Worm (Caenorhabditis elegans) whole organism, late embryonic: ENCODE measurements around the gene nlp-49.

Source experiments
- T23F11.4 ChIP-seq: fragments of 200-800 bp; sonication (Bioruptor generic); optimal IDR thresholded peaks from 2 replicates; lab custom pipeline; 2018; ENCODE audit warnings: mild to moderate bottlenecking, missing genetic modification characterization, missing compliant biosample characterization
- Y22D7AL.16 ChIP-seq: sonication (generic microtip); optimal IDR thresholded peaks from 2 replicates; lab custom pipeline; 2016; ENCODE audit warnings: missing genetic modification characterization, missing compliant biosample characterization
- ama-1 ChIP-seq: fragments of 150-350 bp; optimal IDR thresholded peaks from 2 replicates; lab custom pipeline; 2014
- ceh-14 ChIP-seq: sonication (generic microtip); optimal IDR thresholded peaks from 2 replicates; lab custom pipeline; 2016; ENCODE audit warnings: missing genotype, missing genetic modification characterization, missing compliant biosample characterization
- ceh-18 ChIP-seq: sonication (generic microtip); optimal IDR thresholded peaks from 2 replicates; lab custom pipeline; 2016; ENCODE audit warnings: missing genetic modification characterization, missing compliant biosample characterization
- ceh-19 ChIP-seq: fragments of 200-800 bp; sonication (Bioruptor generic); optimal IDR thresholded peaks from 2 replicates; lab custom pipeline; 2018; ENCODE audit warnings: mild to moderate bottlenecking, missing genetic modification characterization, missing compliant biosample characterization
- ceh-2 ChIP-seq: sonication (generic microtip); optimal IDR thresholded peaks from 2 replicates; lab custom pipeline; 2016; ENCODE audit warnings: missing genotype, missing genetic modification characterization, missing compliant biosample characterization
- ceh-24 ChIP-seq: sonication (generic microtip); optimal IDR thresholded peaks from 2 replicates; lab custom pipeline; 2016; ENCODE audit warnings: mild to moderate bottlenecking, missing genetic modification characterization, missing compliant biosample characterization
- ceh-31 ChIP-seq: sonication (generic microtip); optimal IDR thresholded peaks from 2 replicates; lab custom pipeline; 2016; ENCODE audit warnings: missing genetic modification characterization, missing compliant biosample characterization
- ceh-45 ChIP-seq: fragments of 200-800 bp; sonication (Bioruptor generic); IDR thresholded peaks from 2 replicates; pipeline ENCODE4 v1.3.6; 2022; ENCODE audit warnings: missing genetic modification reagents, missing genetic modification characterization, missing compliant biosample characterization
- ceh-9 ChIP-seq: sonication (generic microtip); optimal IDR thresholded peaks from 2 replicates; lab custom pipeline; 2016; ENCODE audit warnings: mild to moderate bottlenecking, missing genetic modification characterization, inconsistent platforms, missing compliant biosample characterization
- dmd-4 ChIP-seq: sonication (generic microtip); optimal IDR thresholded peaks from 2 replicates; lab custom pipeline; 2016; ENCODE audit warnings: borderline replicate concordance, missing genetic modification characterization, missing compliant biosample characterization
- dve-1 ChIP-seq: sonication (generic microtip); optimal IDR thresholded peaks from 2 replicates; lab custom pipeline; 2017; ENCODE audit warnings: antibody characterized with exemption, mild to moderate bottlenecking, missing genetic modification characterization, missing compliant biosample characterization
- elt-4 ChIP-seq: sonication (generic microtip); optimal IDR thresholded peaks from 2 replicates; lab custom pipeline; 2016; ENCODE audit warnings: missing genetic modification characterization, missing compliant biosample characterization
- ets-4 ChIP-seq: sonication (generic microtip); optimal IDR thresholded peaks from 2 replicates; lab custom pipeline; 2016; ENCODE audit warnings: missing genetic modification characterization, missing compliant biosample characterization
- eyg-1 ChIP-seq: sonication (generic microtip); optimal IDR thresholded peaks from 2 replicates; lab custom pipeline; 2016; ENCODE audit warnings: missing genotype, missing genetic modification characterization, missing compliant biosample characterization
- fkh-10 ChIP-seq: fragments of 150-350 bp; optimal IDR thresholded peaks from 2 replicates; lab custom pipeline; 2014; ENCODE audit warnings: missing biosample characterization, missing genetic modification reagents, missing genetic modification characterization
- hlh-13 ChIP-seq: fragments of 200-800 bp; sonication (Bioruptor generic); optimal IDR thresholded peaks from 2 replicates; lab custom pipeline; 2018; ENCODE audit warnings: mild to moderate bottlenecking, missing genetic modification characterization, missing compliant biosample characterization
- hlh-15 ChIP-seq: sonication (generic microtip); optimal IDR thresholded peaks from 2 replicates; lab custom pipeline; 2016; ENCODE audit warnings: missing genetic modification characterization, missing compliant biosample characterization
- hlh-6 ChIP-seq: sonication (generic microtip); optimal IDR thresholded peaks from 2 replicates; lab custom pipeline; 2016; ENCODE audit warnings: missing genotype, missing genetic modification characterization, missing compliant biosample characterization
- hlh-8 ChIP-seq: sonication (generic microtip); optimal IDR thresholded peaks from 2 replicates; lab custom pipeline; 2016; ENCODE audit warnings: missing genotype, missing genetic modification characterization, missing compliant biosample characterization
- madf-2 ChIP-seq: sonication (generic microtip); optimal IDR thresholded peaks from 2 replicates; lab custom pipeline; 2017; ENCODE audit warnings: missing genetic modification characterization, missing compliant biosample characterization
- mec-3 ChIP-seq: sonication (generic microtip); optimal IDR thresholded peaks from 2 replicates; lab custom pipeline; 2016; ENCODE audit warnings: borderline replicate concordance, missing genetic modification characterization, missing compliant biosample characterization
- nfya-1 ChIP-seq: sonication (generic microtip); optimal IDR thresholded peaks from 2 replicates; lab custom pipeline; 2017; ENCODE audit warnings: missing genetic modification characterization, mild to moderate bottlenecking, missing compliant biosample characterization, antibody characterized with exemption, moderate library complexity
- nhr-11 ChIP-seq: fragments of 150-350 bp; optimal IDR thresholded peaks from 2 replicates; lab custom pipeline; 2014; ENCODE audit warnings: missing biosample characterization, missing genetic modification characterization
- npax-4 ChIP-seq: sonication (generic microtip); optimal IDR thresholded peaks from 2 replicates; lab custom pipeline; 2016; ENCODE audit warnings: missing genetic modification characterization, missing compliant biosample characterization
- odd-2 ChIP-seq: sonication (generic microtip); optimal IDR thresholded peaks from 2 replicates; lab custom pipeline; 2017; ENCODE audit warnings: antibody characterized with exemption, mild to moderate bottlenecking, missing genetic modification characterization, missing compliant biosample characterization
- pat-9 ChIP-seq: fragments of 200-800 bp; sonication (Bioruptor generic); optimal IDR thresholded peaks from 2 replicates; lab custom pipeline; 2018; ENCODE audit warnings: mild to moderate bottlenecking, missing genetic modification characterization, moderate library complexity, missing compliant biosample characterization
- pha-2 ChIP-seq: sonication (generic microtip); optimal IDR thresholded peaks from 2 replicates; lab custom pipeline; 2017; ENCODE audit warnings: mild to moderate bottlenecking, missing genetic modification characterization, missing compliant biosample characterization
- pros-1 ChIP-seq: fragments of 150-350 bp; optimal IDR thresholded peaks from 2 replicates; lab custom pipeline; 2014; ENCODE audit warnings: missing biosample characterization, missing genetic modification reagents, missing genetic modification characterization
- sdc-2 ChIP-seq: sonication (generic microtip); optimal IDR thresholded peaks from 2 replicates; lab custom pipeline; 2016; ENCODE audit warnings: missing genotype, missing genetic modification characterization, missing compliant biosample characterization
- sox-2 ChIP-seq: fragments of 200-800 bp; sonication (Bioruptor generic); IDR thresholded peaks from 2 replicates; pipeline ENCODE4 v1.3.6; 2022; ENCODE audit warnings: missing genetic modification reagents, missing genetic modification characterization, missing compliant biosample characterization
- sox-4 ChIP-seq: sonication (generic microtip); optimal IDR thresholded peaks from 2 replicates; lab custom pipeline; 2017; ENCODE audit warnings: mild to moderate bottlenecking, missing genetic modification characterization, inconsistent platforms, missing compliant biosample characterization
- tbx-7 ChIP-seq: sonication (generic microtip); optimal IDR thresholded peaks from 2 replicates; lab custom pipeline; 2016; ENCODE audit warnings: missing genotype, missing genetic modification characterization, missing compliant biosample characterization
- ttx-3 ChIP-seq: sonication (generic microtip); optimal IDR thresholded peaks from 2 replicates; lab custom pipeline; 2016; ENCODE audit warnings: missing genetic modification reagents, missing genetic modification characterization, missing compliant biosample characterization
- unc-42 ChIP-seq: sonication (generic microtip); optimal IDR thresholded peaks from 2 replicates; lab custom pipeline; 2016; ENCODE audit warnings: missing genotype, missing genetic modification characterization, missing compliant biosample characterization
- unc-55 ChIP-seq: sonication (generic microtip); optimal IDR thresholded peaks from 2 replicates; lab custom pipeline; 2017; ENCODE audit warnings: missing biosample characterization, missing genetic modification reagents, missing genetic modification characterization
- zip-5 ChIP-seq: sonication (generic microtip); optimal IDR thresholded peaks from 2 replicates; lab custom pipeline; 2016; ENCODE audit warnings: missing genetic modification characterization, missing compliant biosample characterization
- ztf-16 ChIP-seq: sonication (generic microtip); optimal IDR thresholded peaks from 2 replicates; lab custom pipeline; 2017; ENCODE audit warnings: missing genetic modification characterization, missing compliant biosample characterization

nlp-49 gene

DNA sequence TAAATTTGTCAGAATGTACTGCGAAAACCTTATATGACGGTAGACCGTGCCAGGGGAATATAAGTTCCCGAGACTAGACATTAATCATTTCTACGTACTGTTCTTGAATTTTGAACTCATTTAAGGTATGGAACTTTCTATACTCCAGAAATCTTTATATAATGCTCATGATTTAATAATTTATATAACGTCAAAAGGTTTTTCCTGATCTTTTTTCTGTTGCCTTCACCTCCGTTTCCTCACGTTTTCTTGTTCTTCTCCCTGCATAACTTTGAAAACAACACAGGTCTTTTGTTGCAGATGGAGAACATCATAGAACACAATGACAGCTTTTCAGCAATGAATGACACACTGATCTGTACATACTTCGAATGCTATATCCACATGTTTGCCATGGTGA lies 26.4 kb downstream of the nlp-49 start, which contains the start of gene egl-6:
egl-6 (plus strand) TSS at position 301 of the 400 bp plus-strand sequence.
- TF ChIP-seq ceh-31 (no peak), ceh-19 (GFP tag; lab: Kevin White, UChicago) (no peak), elt-4 (tag; lab: Kevin White, UChicago) (no peak), hlh-8 (tag; lab: Kevin White, UChicago) (no peak), nhr-11 (tag; lab: Kevin White, UChicago) (no peak), fkh-10 (no peak), ceh-14 (tag; lab: Kevin White, UChicago) (no peak), sox-4 (tag; lab: Kevin White, UChicago) (no peak), pha-2 (tag; lab: Kevin White, UChicago) (no peak), dmd-4 (no peak), madf-2 (tag; lab: Kevin White, UChicago) (no peak), pros-1 (tag; lab: Kevin White, UChicago) (no peak), ceh-2 (tag; lab: Kevin White, UChicago) (no peak), ztf-16 (tag; lab: Kevin White, UChicago) (no peak), npax-4 (tag; lab: Kevin White, UChicago) (no peak), ceh-18 (no peak)
- TF ChIP-seq, all 69 proteins: peak for 0

DNA sequence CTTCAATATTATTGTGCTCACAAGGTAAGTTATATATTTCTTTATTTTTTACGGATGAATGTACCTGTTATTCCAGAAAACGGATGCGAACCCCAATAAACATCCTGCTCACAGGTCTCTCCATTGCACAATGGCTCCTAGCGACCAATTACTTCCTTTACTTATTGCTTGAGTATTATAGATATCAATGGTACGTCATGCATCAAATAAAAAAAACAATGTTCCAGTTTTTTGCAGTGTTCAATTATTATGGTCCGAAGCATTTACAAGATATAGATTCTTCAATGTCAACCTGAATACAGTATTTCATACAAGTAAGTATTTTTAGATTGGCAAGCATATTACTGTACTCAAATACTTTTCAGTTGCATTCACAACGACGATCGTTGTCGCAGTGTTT lies 28.5 kb downstream of the nlp-49 start:
- TF ChIP-seq ceh-24 (tag; lab: Kevin White, UChicago) (no peak), hlh-13 (GFP tag; lab: Kevin White, UChicago) (no peak), unc-55 (GFP tag; lab: Kevin White, UChicago) (no peak), sox-4 (tag; lab: Kevin White, UChicago) (no peak), ets-4 (tag; lab: Kevin White, UChicago) (no peak), npax-4 (tag; lab: Kevin White, UChicago) (no peak), odd-2 (no peak), sox-2 (no peak), ama-1 (lab: Kevin White, UChicago) (no peak), ceh-18 (no peak), dve-1 (tag; lab: Kevin White, UChicago) (no peak), dmd-4 (no peak), ceh-9 (tag; lab: Kevin White, UChicago) (no peak), Y22D7AL.16 (tag; lab: Kevin White, UChicago) (no peak), zip-5 (tag; lab: Kevin White, UChicago) (no peak), ceh-45 (GFP tag; lab: Robert Waterston, UW) (no peak), mec-3 (tag; lab: Kevin White, UChicago) (no peak), sdc-2 (tag; lab: Kevin White, UChicago) (no peak)

DNA sequence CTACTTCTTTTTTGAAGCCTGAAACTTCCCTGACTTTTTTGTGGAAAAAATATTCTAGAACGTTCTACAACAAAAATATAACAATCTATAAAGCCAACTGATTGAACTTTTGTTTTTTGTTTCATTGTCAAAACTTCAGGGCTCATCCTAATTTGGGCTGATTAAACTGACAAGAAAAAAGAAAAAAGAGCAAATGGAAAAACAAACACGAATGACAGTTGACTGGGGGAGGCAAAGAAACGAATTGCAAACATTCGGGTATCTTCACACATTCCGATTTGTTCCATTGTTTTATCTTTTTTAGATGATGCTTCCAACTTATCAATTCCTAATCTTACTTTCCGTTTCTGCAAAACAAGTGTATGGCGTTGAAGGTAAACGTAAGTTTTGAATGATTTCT lies 31.0 kb downstream of the nlp-49 start, which contains the start of gene C46F4.3:
C46F4.3 (plus strand) TSS at position 301 of the 400 bp plus-strand sequence.
- no peak for TF ChIP-seq dmd-4
- no peak for TF ChIP-seq nfya-1
- TF ChIP-seq ttx-3 (tag; lab: Kevin White, UChicago) = no peak
- no peak for TF ChIP-seq ceh-9 (tag; lab: Kevin White, UChicago)
- TF ChIP-seq eyg-1 = no peak
- no peak for TF ChIP-seq mec-3 (tag; lab: Kevin White, UChicago)
- no peak for TF ChIP-seq tbx-7 (tag; lab: Kevin White, UChicago)
- TF ChIP-seq unc-42 (tag; lab: Kevin White, UChicago) = no peak
- no peak for TF ChIP-seq pat-9 (tag; lab: Kevin White, UChicago)
- no peak for TF ChIP-seq odd-2
- TF ChIP-seq hlh-15 (tag; lab: Kevin White, UChicago) = no peak
- TF ChIP-seq ama-1 (lab: Kevin White, UChicago) = no peak
- TF ChIP-seq ztf-16 (tag; lab: Kevin White, UChicago) = no peak
- TF ChIP-seq madf-2 (tag; lab: Kevin White, UChicago) = no peak
- TF ChIP-seq hlh-6 = no peak
- no peak for TF ChIP-seq ceh-31
- no peak for TF ChIP-seq T23F11.4
- TF ChIP-seq, all 69 proteins: peak for 0
